Worm (Caenorhabditis elegans) whole organism, midembryonic: ENCODE measurements around the gene K09C4.5.
A peak's percentile ranks its signal among the peaks of the same experiment; 100 is the strongest.

Experiments used
- T22C8.4 ChIP-seq: fragments of 200-800 bp; sonication (Bioruptor generic); IDR thresholded peaks from 2 replicates; pipeline ENCODE4 v1.3.6; 2022; ENCODE audit warnings: missing genetic modification characterization, missing compliant biosample characterization
- cog-1 ChIP-seq: sonication (generic microtip); optimal IDR thresholded peaks from 2 replicates; lab custom pipeline; 2016; ENCODE audit warnings: missing genetic modification characterization, missing compliant biosample characterization
- flt-1 ChIP-seq: fragments of 200-800 bp; sonication (Bioruptor generic); IDR thresholded peaks from 2 replicates; pipeline ENCODE4 v1.3.6; 2022; ENCODE audit warnings: missing genetic modification characterization, missing compliant biosample characterization
- klf-2 ChIP-seq: fragments of 200-800 bp; sonication (Bioruptor generic); conservative IDR thresholded peaks from 2 replicates; pipeline ENCODE4 v1.3.6; 2022; ENCODE audit warnings: missing genetic modification reagents, missing genetic modification characterization, missing compliant biosample characterization
- med-1 ChIP-seq: sonication (generic microtip); optimal IDR thresholded peaks from 2 replicates; lab custom pipeline; 2017; ENCODE audit warnings: missing genetic modification characterization, mild to moderate bottlenecking, missing compliant biosample characterization, antibody characterized with exemption, missing genetic modification reagents; ENCODE audit not compliant: insufficient read depth
- ref-1 ChIP-seq: fragments of 200-800 bp; sonication (Bioruptor generic); conservative IDR thresholded peaks from 2 replicates; pipeline ENCODE4 v1.3.6; 2022; ENCODE audit warnings: missing genetic modification reagents, missing genetic modification characterization, missing compliant biosample characterization
- tab-1 ChIP-seq: fragments of 200-800 bp; sonication (Bioruptor generic); IDR thresholded peaks from 2 replicates; pipeline ENCODE4 v1.3.6; 2022; ENCODE audit warnings: missing genetic modification characterization, missing compliant biosample characterization
- ztf-23 ChIP-seq: fragments of 200-800 bp; sonication (Bioruptor generic); IDR thresholded peaks from 2 replicates; pipeline ENCODE4 v1.3.6; 2022; ENCODE audit warnings: missing genetic modification reagents, missing genetic modification characterization, missing compliant biosample characterization
- ztf-29 ChIP-seq: fragments of 200-800 bp; sonication (Bioruptor generic); IDR thresholded peaks from 2 replicates; pipeline ENCODE4 v1.3.6; 2022; ENCODE audit warnings: missing genetic modification reagents, missing genetic modification characterization, missing compliant biosample characterization

The K09C4.5 gene

ce11 chrX:3282306-3282705 lies at the start of gene K09C4.5:
TSS of gene K09C4.5 (plus strand) at chrX:3282631.
- TF ChIP-seq klf-2 (no peak), tab-1 (GFP tag; lab: Robert Waterston, UW) (no peak), ztf-29 (GFP tag; lab: Robert Waterston, UW) (no peak), T22C8.4 (no peak), cog-1 (tag; lab: Kevin White, UChicago) (no peak), flt-1 (GFP tag; lab: Robert Waterston, UW) (no peak), ref-1 (GFP tag; lab: Robert Waterston, UW) (no peak), ztf-23 (GFP tag; lab: Robert Waterston, UW) (no peak), med-1 (GFP tag; lab: Kevin White, UChicago) (no peak)

- TF ChIP-seq T22C8.4 (no peak), med-1 (GFP tag; lab: Kevin White, UChicago) (no peak), tab-1 (GFP tag; lab: Robert Waterston, UW) (no peak), ztf-29 (GFP tag; lab: Robert Waterston, UW) (no peak), cog-1 (tag; lab: Kevin White, UChicago) (no peak), ztf-23 (GFP tag; lab: Robert Waterston, UW) (no peak), ref-1 (GFP tag; lab: Robert Waterston, UW) (no peak), klf-2 (no peak), flt-1 (GFP tag; lab: Robert Waterston, UW) (no peak)
These were observed 47.0 kb upstream of the K09C4.5 start, which contains the start of gene F28B4.3 for ce11 chrX:3235358-3235816. TSS of gene F28B4.3 (minus strand) at chrX:3235408.

- TF ChIP-seq cog-1 (tag; lab: Kevin White, UChicago), result no peak
- no peak for TF ChIP-seq tab-1 (GFP tag; lab: Robert Waterston, UW)
- no peak for TF ChIP-seq klf-2
- no peak for TF ChIP-seq med-1 (GFP tag; lab: Kevin White, UChicago)
- no peak for TF ChIP-seq T22C8.4
- TF ChIP-seq ztf-23 (GFP tag; lab: Robert Waterston, UW), result no peak
- TF ChIP-seq flt-1 (GFP tag; lab: Robert Waterston, UW), result no peak
- TF ChIP-seq ref-1 (GFP tag; lab: Robert Waterston, UW), result no peak
- no peak for TF ChIP-seq ztf-29 (GFP tag; lab: Robert Waterston, UW)
These were observed 38.8 kb upstream of the K09C4.5 start, which contains the start of gene irg-7 for ce11 chrX:3243614-3244013. TSS of gene irg-7 (minus strand) at chrX:3243636.

- TF ChIP-seq tab-1 (GFP tag; lab: Robert Waterston, UW) (no peak), ztf-23 (GFP tag; lab: Robert Waterston, UW) (no peak), klf-2 (no peak), T22C8.4 (no peak), ref-1 (GFP tag; lab: Robert Waterston, UW) (no peak), cog-1 (tag; lab: Kevin White, UChicago) (no peak), med-1 (GFP tag; lab: Kevin White, UChicago) (no peak)
These were observed 38.0 kb upstream of the K09C4.5 start for ce11 chrX:3244402-3244801.

- TF ChIP-seq cog-1 (tag; lab: Kevin White, UChicago), result peak; percentile 41
- TF ChIP-seq ref-1 (GFP tag; lab: Robert Waterston, UW), result no peak
These were observed 36.6 kb upstream of the K09C4.5 start, which contains the start of gene F40F4.7 for ce11 chrX:3245812-3246211. TSS of gene F40F4.7 (minus strand) at chrX:3245933.

ce11 chrX:3247768-3248167 lies 34.7 kb upstream of the K09C4.5 start:
- TF ChIP-seq ztf-29 (GFP tag; lab: Robert Waterston, UW) (no peak), ref-1 (GFP tag; lab: Robert Waterston, UW) (no peak), med-1 (GFP tag; lab: Kevin White, UChicago) (no peak), flt-1 (GFP tag; lab: Robert Waterston, UW) (no peak), tab-1 (GFP tag; lab: Robert Waterston, UW) (no peak), T22C8.4 (no peak), ztf-23 (GFP tag; lab: Robert Waterston, UW) (no peak), klf-2 (no peak), cog-1 (tag; lab: Kevin White, UChicago) (no peak)

ce11 chrX:3250481-3251091 lies 31.8 kb upstream of the K09C4.5 start, which contains the start of gene pqn-37:
TSS of gene pqn-37 (minus strand) at chrX:3250531.
- TF ChIP-seq flt-1 (GFP tag; lab: Robert Waterston, UW) (no peak), tab-1 (GFP tag; lab: Robert Waterston, UW) (no peak), ztf-29 (GFP tag; lab: Robert Waterston, UW) (no peak), T22C8.4 (no peak), cog-1 (tag; lab: Kevin White, UChicago) (no peak), ztf-23 (GFP tag; lab: Robert Waterston, UW) (no peak), ref-1 (GFP tag; lab: Robert Waterston, UW) (no peak), med-1 (GFP tag; lab: Kevin White, UChicago) (no peak), klf-2 (no peak)

ce11 chrX:3252500-3252899 lies 29.9 kb upstream of the K09C4.5 start, which contains the start of gene tba-9:
TSS of gene tba-9 (plus strand) at chrX:3252800.
- TF ChIP-seq ztf-23 (GFP tag; lab: Robert Waterston, UW), result no peak
- TF ChIP-seq klf-2, result no peak
- no peak for TF ChIP-seq T22C8.4
- no peak for TF ChIP-seq flt-1 (GFP tag; lab: Robert Waterston, UW)
- TF ChIP-seq ref-1 (GFP tag; lab: Robert Waterston, UW), result no peak
- TF ChIP-seq cog-1 (tag; lab: Kevin White, UChicago), result no peak

ce11 chrX:3256784-3257493 lies 25.5 kb upstream of the K09C4.5 start, which contains the start of gene lbp-3:
TSS of gene lbp-3 (plus strand) at chrX:3257372.
- TF ChIP-seq med-1 (GFP tag; lab: Kevin White, UChicago), result no peak
- no peak for TF ChIP-seq cog-1 (tag; lab: Kevin White, UChicago)
- TF ChIP-seq ztf-23 (GFP tag; lab: Robert Waterston, UW), result no peak
- no peak for TF ChIP-seq klf-2
- no peak for TF ChIP-seq tab-1 (GFP tag; lab: Robert Waterston, UW)
- TF ChIP-seq ref-1 (GFP tag; lab: Robert Waterston, UW), result no peak
- no peak for TF ChIP-seq ztf-29 (GFP tag; lab: Robert Waterston, UW)
- no peak for TF ChIP-seq T22C8.4
- no peak for TF ChIP-seq flt-1 (GFP tag; lab: Robert Waterston, UW)
